Fruit fly (Drosophila melanogaster): ENCODE data around the gene CG14397.

The CG14397 gene

DNA sequence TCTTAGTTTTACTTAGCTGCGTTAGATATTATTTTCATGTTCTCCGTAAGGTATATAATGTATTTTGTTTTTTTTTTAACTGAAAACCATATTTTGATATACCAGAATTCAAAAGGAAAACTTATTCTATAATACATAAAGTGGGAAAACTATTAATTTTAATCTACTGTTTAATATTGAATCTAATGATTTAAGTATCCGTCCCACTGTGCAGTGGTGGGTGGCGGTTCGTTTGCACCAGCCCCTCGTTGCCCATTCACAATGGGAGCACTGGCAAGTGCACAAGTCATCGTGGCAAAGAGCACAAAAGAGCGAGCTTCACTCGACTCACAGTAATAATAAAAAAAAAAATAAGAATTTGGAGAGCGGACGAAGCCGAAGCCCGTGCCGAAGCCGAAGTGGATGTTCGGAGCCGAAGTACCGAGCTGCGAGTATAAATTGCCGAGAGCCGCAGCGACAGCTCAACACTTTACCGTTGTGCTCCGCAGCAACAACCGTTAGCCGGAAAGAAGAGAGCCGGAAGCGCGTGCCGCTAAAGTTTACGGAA is 5.5 kb downstream of the CG14397 start, which contains the start of gene CG34136 (continued):
- TF ChIP-seq CG3163 (GFP tag; optimal IDR thresholded peaks at IDR 0.05) (peak; percentile 77), Dref (GFP tag; IDR thresholded peaks at IDR 0.05) (no peak), MBD-R2 (GFP tag; IDR thresholded peaks at IDR 0.05) (peak; percentile 6; the same call in 1 of the 2 replicates), CG10274 (GFP tag; optimal IDR thresholded peaks at IDR 0.05) (no peak), phol (tag; optimal IDR thresholded peaks at IDR 0.05) (peak; percentile 57), CG4854 (GFP tag; optimal IDR thresholded peaks at IDR 0.05) (no peak), klu (GFP tag; IDR thresholded peaks at IDR 0.05) (no peak), D (optimal IDR thresholded peaks at IDR 0.05) (no peak), D (GFP tag; optimal IDR thresholded peaks at IDR 0.05) (no peak), CG11398 (GFP tag; optimal IDR thresholded peaks at IDR 0.05) (no peak), CG12769 (tag; optimal IDR thresholded peaks at IDR 0.05) (no peak), Hmr (GFP tag; optimal IDR thresholded peaks at IDR 0.05) (peak; percentile 31), Oli (tag; optimal IDR thresholded peaks at IDR 0.05) (peak; percentile 61), CG11695 (GFP tag; IDR thresholded peaks at IDR 0.05) (0 out of 3 replicates have a peak, but pooled peaks have one; percentile 39), emc (GFP tag; optimal IDR thresholded peaks at IDR 0.05) (no peak), CG16779 (GFP tag; IDR thresholded peaks at IDR 0.05) (no peak), CG15696 (tag; optimal IDR thresholded peaks at IDR 0.05) (no peak), Nf-YA (GFP tag; IDR thresholded peaks at IDR 0.05) (no peak), Hmx (GFP tag; optimal IDR thresholded peaks at IDR 0.05) (no peak), ase (GFP tag; IDR thresholded peaks at IDR 0.05) (no peak), Blimp-1 (GFP tag; optimal IDR thresholded peaks at IDR 0.05) (no peak), HLH3B (GFP tag; IDR thresholded peaks at IDR 0.05) (no peak), Max (GFP tag; optimal IDR thresholded peaks at IDR 0.05) (no peak), Dp (GFP tag; optimal IDR thresholded peaks at IDR 0.05) (no peak), Dfd (GFP tag; optimal IDR thresholded peaks at IDR 0.05) (no peak), CG13123 (GFP tag; optimal IDR thresholded peaks at IDR 0.05) (no peak), pros (GFP tag; optimal IDR thresholded peaks at IDR 0.05) (peak; percentile 59), NC2α (GFP tag; optimal IDR thresholded peaks at IDR 0.05) (no peak), CG7372 (GFP tag; IDR thresholded peaks at IDR 0.05) (no peak), CG30431 (GFP tag; optimal IDR thresholded peaks at IDR 0.05) (no peak), gsb-n (tag; optimal IDR thresholded peaks at IDR 0.05) (no peak), Drgx (GFP tag; IDR thresholded peaks at IDR 0.05) (peak; percentile 77), TFAM (GFP tag; optimal IDR thresholded peaks at IDR 0.05) (no peak), Dad (GFP tag; optimal IDR thresholded peaks at IDR 0.05) (no peak), CG1832 (GFP tag; optimal IDR thresholded peaks at IDR 0.05) (no peak), chif (GFP tag; optimal IDR thresholded peaks at IDR 0.05) (no peak), CG6254 (GFP tag; optimal IDR thresholded peaks at IDR 0.05) (peak; percentile 6), CG17328 (GFP tag; IDR thresholded peaks at IDR 0.05) (peak; percentile 41; the same call in 1 of the 2 replicates), org-1 (GFP tag; optimal IDR thresholded peaks at IDR 0.05) (peak; percentile 33), CG2129 (GFP tag; IDR thresholded peaks at IDR 0.05; ENCODE audit: partially characterized antibody) (no peak), NC2β (GFP tag; optimal IDR thresholded peaks at IDR 0.05) (peak; percentile 1), Vsx1 (GFP tag; optimal IDR thresholded peaks at IDR 0.05) (no peak), CG10654 (GFP tag; optimal IDR thresholded peaks at IDR 0.05) (no peak), CG17186 (GFP tag; optimal IDR thresholded peaks at IDR 0.05) (no peak), zfh1 (GFP tag; IDR thresholded peaks at IDR 0.05) (no peak), CG8359 (GFP tag; optimal IDR thresholded peaks at IDR 0.05; ENCODE audit: borderline replicate concordance) (no peak), CG14965 (GFP tag; optimal IDR thresholded peaks at IDR 0.05; ENCODE audit: borderline replicate concordance) (no peak), inv (GFP tag; IDR thresholded peaks at IDR 0.05; ENCODE audit: partially characterized antibody) (no peak), Jarid2 (GFP tag; optimal IDR thresholded peaks at IDR 0.05) (no peak), her (GFP tag; optimal IDR thresholded peaks at IDR 0.05) (peak; percentile 9), B-H1 (GFP tag; IDR thresholded peaks at IDR 0.05) (no peak)

Measured in whole organism, embryonic.